Worm (Caenorhabditis elegans) whole organism, young adult: ENCODE measurements around the gene T22F3.11.

Source experiments
- B0035.1 ChIP-seq: sonication (generic microtip); optimal IDR thresholded peaks from 2 replicates; lab custom pipeline; 2016; ENCODE audit warnings: missing genetic modification characterization, mild to moderate bottlenecking, missing compliant biosample characterization, missing genotype, missing genetic modification reagents
- B0261.1 ChIP-seq: sonication (generic microtip); optimal IDR thresholded peaks from 2 replicates; lab custom pipeline; 2016; ENCODE audit warnings: mild to moderate bottlenecking, missing genetic modification characterization, moderate library complexity, missing compliant biosample characterization
- C06A6.2 ChIP-seq: fragments of 200-800 bp; sonication (Bioruptor generic); conservative IDR thresholded peaks from 2 replicates; pipeline ENCODE4 v1.3.6; 2022; ENCODE audit warnings: missing genetic modification characterization, missing compliant biosample characterization
- C17E4.6 ChIP-seq: fragments of 200-800 bp; sonication (Bioruptor generic); IDR thresholded peaks from 2 replicates; pipeline ENCODE4 v1.3.6; 2022; ENCODE audit warnings: missing genetic modification reagents, missing genetic modification characterization, missing compliant biosample characterization
- F22D6.2 ChIP-seq: sonication (generic microtip); optimal IDR thresholded peaks from 2 replicates; lab custom pipeline; 2016; ENCODE audit warnings: mild to moderate bottlenecking, missing genetic modification characterization, missing compliant biosample characterization
- F23B12.7 ChIP-seq: sonication (generic microtip); optimal IDR thresholded peaks from 2 replicates; lab custom pipeline; 2017; ENCODE audit warnings: missing genetic modification characterization, mild to moderate bottlenecking, missing compliant biosample characterization, antibody characterized with exemption, moderate library complexity; ENCODE audit not compliant: insufficient read depth
- F33H1.4 ChIP-seq: fragments of 200-800 bp; sonication (Bioruptor generic); IDR thresholded peaks from 2 replicates; pipeline ENCODE4 v1.3.6; 2022; ENCODE audit warnings: missing genetic modification reagents, missing genetic modification characterization, missing compliant biosample characterization
- F37B4.10 ChIP-seq: fragments of 200-800 bp; sonication (Bioruptor generic); IDR thresholded peaks from 2 replicates; pipeline ENCODE4 v1.3.6; 2022; ENCODE audit warnings: missing genetic modification characterization, missing compliant biosample characterization
- F52B5.7 ChIP-seq: sonication (generic microtip); optimal IDR thresholded peaks from 2 replicates; lab custom pipeline; 2016; ENCODE audit warnings: mild to moderate bottlenecking, missing genetic modification characterization, missing compliant biosample characterization
- K12H6.12 ChIP-seq: fragments of 200-800 bp; sonication (Bioruptor generic); optimal IDR thresholded peaks from 2 replicates; lab custom pipeline; 2018; ENCODE audit warnings: mild to moderate bottlenecking, missing genetic modification characterization, missing compliant biosample characterization
- T07F8.4 ChIP-seq: sonication (generic microtip); optimal IDR thresholded peaks from 2 replicates; lab custom pipeline; 2016; ENCODE audit warnings: mild to moderate bottlenecking, missing genetic modification characterization, moderate library complexity, missing compliant biosample characterization
- Y79H2A.3 ChIP-seq: fragments of 200-800 bp; sonication (Bioruptor generic); conservative IDR thresholded peaks from 2 replicates; pipeline ENCODE4 v1.3.6; 2022; ENCODE audit warnings: missing genetic modification reagents, missing genetic modification characterization, missing compliant biosample characterization
- Y95B8A.8 ChIP-seq: fragments of 200-800 bp; sonication (Bioruptor generic); IDR thresholded peaks from 2 replicates; pipeline ENCODE4 v1.3.6; 2022; ENCODE audit warnings: missing genetic modification reagents, missing genetic modification characterization, missing compliant biosample characterization
- ccch-3 ChIP-seq: fragments of 200-800 bp; sonication (Bioruptor generic); optimal IDR thresholded peaks from 2 replicates; lab custom pipeline; 2018; ENCODE audit warnings: mild to moderate bottlenecking, missing genetic modification characterization, missing compliant biosample characterization
- ceh-40 ChIP-seq: fragments of 200-800 bp; sonication (Bioruptor generic); IDR thresholded peaks from 2 replicates; pipeline ENCODE4 v1.3.6; 2022; ENCODE audit warnings: missing genetic modification characterization, missing compliant biosample characterization
- ceh-58 ChIP-seq: fragments of 200-800 bp; sonication (Bioruptor generic); IDR thresholded peaks from 2 replicates; pipeline ENCODE4 v1.3.6; 2022; ENCODE audit warnings: missing genetic modification characterization, missing compliant biosample characterization
- ceh-79 ChIP-seq: sonication (generic microtip); optimal IDR thresholded peaks from 2 replicates; lab custom pipeline; 2017; ENCODE audit warnings: mild to moderate bottlenecking, missing genetic modification characterization, missing compliant biosample characterization
- chd-7 ChIP-seq: sonication (generic microtip); optimal IDR thresholded peaks from 2 replicates; lab custom pipeline; 2016; ENCODE audit warnings: mild to moderate bottlenecking, missing genetic modification characterization, moderate library complexity, missing compliant biosample characterization
- dpff-1 ChIP-seq: sonication (generic microtip); optimal IDR thresholded peaks from 2 replicates; lab custom pipeline; 2017; ENCODE audit warnings: mild to moderate bottlenecking, missing genetic modification characterization, missing compliant biosample characterization
- egrh-3 ChIP-seq: fragments of 200-800 bp; sonication (Bioruptor generic); IDR thresholded peaks from 2 replicates; pipeline ENCODE4 v1.3.6; 2022; ENCODE audit warnings: missing genetic modification reagents, missing genetic modification characterization, missing compliant biosample characterization
- ekl-4 ChIP-seq: fragments of 200-800 bp; sonication (Bioruptor generic); IDR thresholded peaks from 2 replicates; pipeline ENCODE4 v1.3.6; 2022; ENCODE audit warnings: missing genetic modification reagents, missing genetic modification characterization, missing compliant biosample characterization
- him-1 ChIP-seq: sonication (generic microtip); optimal IDR thresholded peaks from 2 replicates; lab custom pipeline; 2016; ENCODE audit warnings: missing genotype, missing genetic modification reagents, missing genetic modification characterization, missing compliant biosample characterization
- hlh-26 ChIP-seq: fragments of 200-800 bp; sonication (Bioruptor generic); conservative IDR thresholded peaks from 2 replicates; pipeline ENCODE4 v1.3.6; 2022; ENCODE audit warnings: missing genetic modification reagents, missing genetic modification characterization, missing compliant biosample characterization
- let-526 ChIP-seq: fragments of 200-800 bp; sonication (Bioruptor generic); IDR thresholded peaks from 2 replicates; pipeline ENCODE4 v1.3.6; 2022; ENCODE audit warnings: missing genetic modification reagents, missing genetic modification characterization, missing compliant biosample characterization
- lin-35 ChIP-seq, 3 experiments: fragments of 150-350 bp in 2 of 3; sonication (generic microtip) in 1 of 3; optimal IDR thresholded peaks; 2 replicates each; lab custom pipeline; 2014 to 2018; ENCODE audit warnings: missing biosample characterization in 3 of 3, missing genetic modification characterization in 3 of 3, missing genetic modification reagents in 3 of 3
- lir-1 ChIP-seq: fragments of 200-800 bp; sonication (Bioruptor generic); conservative IDR thresholded peaks from 2 replicates; pipeline ENCODE4 v1.3.6; 2022; ENCODE audit warnings: missing genetic modification reagents, missing genetic modification characterization, missing compliant biosample characterization
- madf-10 ChIP-seq: sonication (generic microtip); optimal IDR thresholded peaks from 2 replicates; lab custom pipeline; 2016; ENCODE audit warnings: mild to moderate bottlenecking, missing genetic modification characterization, missing compliant biosample characterization
- madf-6 ChIP-seq: fragments of 200-800 bp; sonication (Bioruptor generic); IDR thresholded peaks from 2 replicates; pipeline ENCODE4 v1.3.6; 2022; ENCODE audit warnings: missing genetic modification reagents, missing genetic modification characterization, missing compliant biosample characterization
- nfya-1 ChIP-seq: sonication (generic microtip); optimal IDR thresholded peaks from 2 replicates; lab custom pipeline; 2017; ENCODE audit warnings: antibody characterized with exemption, missing compliant biosample characterization, missing genetic modification characterization, borderline replicate concordance; ENCODE audit not compliant: insufficient read depth
- nfya-2 ChIP-seq: fragments of 200-800 bp; sonication (Bioruptor generic); IDR thresholded peaks from 2 replicates; pipeline ENCODE4 v1.3.6; 2022; ENCODE audit warnings: missing genetic modification reagents, missing genetic modification characterization, missing compliant biosample characterization
- nhr-27 ChIP-seq: fragments of 200-800 bp; sonication (Bioruptor generic); optimal IDR thresholded peaks from 2 replicates; lab custom pipeline; 2018; ENCODE audit warnings: mild to moderate bottlenecking, missing genetic modification characterization, moderate library complexity, missing compliant biosample characterization
- nhr-90 ChIP-seq: sonication (generic microtip); optimal IDR thresholded peaks from 2 replicates; lab custom pipeline; 2016; ENCODE audit warnings: missing genotype, mild to moderate bottlenecking, missing genetic modification characterization, missing compliant biosample characterization
- pbrm-1 ChIP-seq: fragments of 200-800 bp; sonication (Bioruptor generic); IDR thresholded peaks from 2 replicates; pipeline ENCODE4 v1.3.6; 2022; ENCODE audit warnings: missing genetic modification reagents, missing genetic modification characterization, missing compliant biosample characterization
- rcor-1 ChIP-seq: fragments of 200-800 bp; sonication (Bioruptor generic); IDR thresholded peaks from 2 replicates; pipeline ENCODE4 v1.3.6; 2022; ENCODE audit warnings: missing genetic modification reagents, missing genetic modification characterization, missing compliant biosample characterization
- repo-1 ChIP-seq: sonication (generic microtip); optimal IDR thresholded peaks from 2 replicates; lab custom pipeline; 2017; ENCODE audit warnings: mild to moderate bottlenecking, missing genetic modification characterization, missing compliant biosample characterization
- rpc-1 ChIP-seq, 2 experiments: fragments of 150-350 bp in 1 of 2; sonication (generic microtip) in 1 of 2; optimal IDR thresholded peaks; 2 replicates each; lab custom pipeline; 2014 to 2018; ENCODE audit warnings: missing biosample characterization in 1 of 2, missing genetic modification characterization in 1 of 2, missing genetic modification reagents in 1 of 2, missing genotype in 1 of 2
- sea-2 ChIP-seq: fragments of 200-800 bp; sonication (Bioruptor generic); IDR thresholded peaks from 2 replicates; pipeline ENCODE4 v1.3.6; 2022; ENCODE audit warnings: missing genetic modification characterization, missing compliant biosample characterization
- snpc-3.4 ChIP-seq: sonication (generic microtip); optimal IDR thresholded peaks from 2 replicates; lab custom pipeline; 2017; ENCODE audit warnings: missing genetic modification characterization, mild to moderate bottlenecking, missing compliant biosample characterization, antibody characterized with exemption, moderate library complexity, missing genotype, missing genetic modification reagents
- tbp1 ChIP-seq: fragments of 200-800 bp; sonication (Bioruptor generic); optimal IDR thresholded peaks from 2 replicates; lab custom pipeline; 2018; ENCODE audit warnings: mild to moderate bottlenecking, missing genetic modification characterization, missing compliant biosample characterization
- tbx-9 ChIP-seq: sonication (generic microtip); optimal IDR thresholded peaks from 2 replicates; lab custom pipeline; 2016; ENCODE audit warnings: borderline replicate concordance, missing genetic modification characterization, inconsistent platforms, missing compliant biosample characterization
- tlf-1 ChIP-seq: fragments of 200-800 bp; sonication (Bioruptor generic); optimal IDR thresholded peaks from 2 replicates; lab custom pipeline; 2018; ENCODE audit warnings: mild to moderate bottlenecking, missing genetic modification characterization, missing compliant biosample characterization
- zim-3 ChIP-seq: sonication (generic microtip); optimal IDR thresholded peaks from 2 replicates; lab custom pipeline; 2017; ENCODE audit warnings: mild to moderate bottlenecking, missing genetic modification characterization, moderate library complexity, missing compliant biosample characterization
- ztf-22 ChIP-seq: fragments of 200-800 bp; sonication (Bioruptor generic); optimal IDR thresholded peaks from 2 replicates; lab custom pipeline; 2018; ENCODE audit warnings: mild to moderate bottlenecking, missing genetic modification characterization, moderate library complexity, missing compliant biosample characterization
- ztf-25 ChIP-seq: fragments of 200-800 bp; sonication (Bioruptor generic); IDR thresholded peaks from 2 replicates; pipeline ENCODE4 v1.3.6; 2022; ENCODE audit warnings: missing genetic modification reagents, missing genetic modification characterization, missing compliant biosample characterization
- ztf-28 ChIP-seq: fragments of 200-800 bp; sonication (Bioruptor generic); IDR thresholded peaks from 2 replicates; pipeline ENCODE4 v1.3.6; 2022; ENCODE audit warnings: missing genetic modification reagents, missing genetic modification characterization, missing compliant biosample characterization

Gene T22F3.11

ce11 chrV:3594936-3595335 is 19.4 kb downstream of the T22F3.11 start, which contains the start of gene srh-213:
srh-213 (minus strand) TSS chrV:3595036.
- TF ChIP-seq snpc-3.4 (no peak), zim-3 (tag; lab: Kevin White, UChicago) (no peak), C06A6.2 (no peak), madf-10 (no peak), ztf-28 (no peak), F22D6.2 (tag; lab: Kevin White, UChicago) (no peak), sea-2 (no peak), ccch-3 (GFP tag; lab: Kevin White, UChicago) (no peak), tlf-1 (GFP tag; lab: Kevin White, UChicago) (no peak), rpc-1 (optimal IDR thresholded peaks at IDR 0.05; lab: Kevin White, UChicago) (no peak), rpc-1 (tag; optimal IDR thresholded peaks at IDR 0.05; lab: Kevin White, UChicago) (no peak), F37B4.10 (GFP tag; lab: Robert Waterston, UW) (no peak), tbx-9 (no peak), Y79H2A.3 (GFP tag; lab: Robert Waterston, UW) (no peak), lin-35 (GFP tag; optimal IDR thresholded peaks at IDR 0.05; lab: Kevin White, UChicago) (no peak), lir-1 (GFP tag; lab: Robert Waterston, UW) (no peak), C17E4.6 (GFP tag; lab: Robert Waterston, UW) (no peak), dpff-1 (tag; lab: Kevin White, UChicago) (no peak), egrh-3 (GFP tag; lab: Robert Waterston, UW) (no peak), K12H6.12 (tag; lab: Kevin White, UChicago) (no peak), ekl-4 (GFP tag; lab: Robert Waterston, UW) (no peak)
- TF ChIP-seq, all 124 proteins: peak for 0

ce11 chrV:3592099-3592498 is 22.3 kb downstream of the T22F3.11 start, which contains the start of gene T22F3.12:
T22F3.12 (minus strand) TSS chrV:3592199.
- TF ChIP-seq Y95B8A.8 (GFP tag; lab: Robert Waterston, UW), result no peak
- TF ChIP-seq ztf-22, result no peak
- TF ChIP-seq ceh-58 (GFP tag; lab: Robert Waterston, UW), result no peak
- no peak for TF ChIP-seq T07F8.4
- TF ChIP-seq, all 124 proteins: peak for 0

- TF ChIP-seq K12H6.12 (tag; lab: Kevin White, UChicago), result no peak
- no peak for TF ChIP-seq pbrm-1 (GFP tag; lab: Robert Waterston, UW)
- peak; percentile 86 for TF ChIP-seq tbp1 (GFP tag; lab: Kevin White, UChicago)
- TF ChIP-seq F23B12.7 (tag; lab: Kevin White, UChicago), result no peak
- TF ChIP-seq repo-1 (tag; lab: Kevin White, UChicago), result no peak
- TF ChIP-seq ceh-79 (tag; lab: Kevin White, UChicago), result no peak
- TF ChIP-seq F33H1.4, result 0 out of 2 replicates have a peak, but pooled peaks have one; percentile 15
- no peak for TF ChIP-seq nhr-27 (tag; lab: Kevin White, UChicago)
- TF ChIP-seq C06A6.2, result no peak
- TF ChIP-seq nfya-2 (GFP tag; lab: Robert Waterston, UW), result no peak
- peak; percentile 37; the same call in 1 of the 2 replicates for TF ChIP-seq madf-6 (GFP tag; lab: Robert Waterston, UW)
- no peak for TF ChIP-seq dpff-1 (tag; lab: Kevin White, UChicago)
- TF ChIP-seq let-526 (GFP tag; lab: Robert Waterston, UW), result no peak
- no peak for TF ChIP-seq rcor-1 (GFP tag; lab: Robert Waterston, UW)
- no peak for TF ChIP-seq nfya-1
- no peak for TF ChIP-seq B0035.1 (tag; lab: Kevin White, UChicago)
- no peak for TF ChIP-seq him-1 (tag; lab: Kevin White, UChicago)
- no peak for TF ChIP-seq hlh-26 (GFP tag; lab: Robert Waterston, UW)
- TF ChIP-seq C17E4.6 (GFP tag; lab: Robert Waterston, UW), result 0 out of 2 replicates have a peak, but pooled peaks have one; percentile 38
- no peak for TF ChIP-seq ztf-28
- TF ChIP-seq nhr-90 (tag; lab: Kevin White, UChicago), result peak; percentile 28
- peak; percentile 69; the same call in 1 of the 2 replicates for TF ChIP-seq ztf-25 (GFP tag; lab: Robert Waterston, UW)
- TF ChIP-seq F52B5.7, result no peak
- no peak for TF ChIP-seq Y79H2A.3 (GFP tag; lab: Robert Waterston, UW)
- no peak for TF ChIP-seq tlf-1 (GFP tag; lab: Kevin White, UChicago)
- TF ChIP-seq chd-7, result no peak
- 0 out of 2 replicates have a peak, but pooled peaks have one; percentile 62 for TF ChIP-seq ceh-40 (GFP tag; lab: Robert Waterston, UW)
- TF ChIP-seq B0261.1, result peak; percentile 65
These were observed 26.1 kb downstream of the T22F3.11 start for ce11 chrV:3588223-3588622.
